Worm (Caenorhabditis elegans) whole organism, L4 larva: ENCODE data around the gene lipl-2.

Experiments
- R02D3.7 ChIP-seq: fragments of 150-350 bp; sonication (generic microtip); optimal IDR thresholded peaks from 3 replicates; lab custom pipeline; 2014; ENCODE audit warnings: missing biosample characterization, missing genetic modification characterization
- Y75B8A.6 ChIP-seq: fragments of 200-800 bp; sonication (Bioruptor generic); IDR thresholded peaks from 2 replicates; pipeline ENCODE4 v1.3.6; 2022; ENCODE audit warnings: missing genetic modification reagents, missing genetic modification characterization, missing compliant biosample characterization
- ZK546.5 ChIP-seq, 2 experiments: sonication (generic microtip); optimal IDR thresholded peaks; 2 replicates each; lab custom pipeline; 2017; ENCODE audit warnings: missing biosample characterization in 2 of 2, missing genetic modification characterization in 2 of 2
- aha-1 ChIP-seq: fragments of 150-350 bp; peaks from one replicate; lab custom pipeline; 2014; ENCODE audit warnings: missing biosample characterization, missing genetic modification characterization
- arid-1 ChIP-seq: fragments of 200-800 bp; sonication (Bioruptor generic); conservative IDR thresholded peaks from 2 replicates; pipeline ENCODE4 v1.3.6; 2022; ENCODE audit warnings: missing genetic modification reagents, missing genetic modification characterization, missing compliant biosample characterization
- ceh-62 ChIP-seq: sonication (generic microtip); optimal IDR thresholded peaks from 2 replicates; lab custom pipeline; 2017; ENCODE audit warnings: missing biosample characterization, missing genetic modification characterization
- dpl-1 ChIP-seq: fragments of 150-350 bp; optimal IDR thresholded peaks from 2 replicates; lab custom pipeline; 2014; ENCODE audit warnings: missing biosample characterization, missing genetic modification reagents, missing genetic modification characterization
- dve-1 ChIP-seq: sonication (generic microtip); optimal IDR thresholded peaks from 2 replicates; lab custom pipeline; 2017; ENCODE audit warnings: antibody characterized with exemption, mild to moderate bottlenecking, missing genetic modification characterization, missing compliant biosample characterization; ENCODE audit not compliant: insufficient read depth
- hlh-30 ChIP-seq: sonication (generic microtip); optimal IDR thresholded peaks from 2 replicates; lab custom pipeline; 2017; ENCODE audit warnings: antibody characterized with exemption, mild to moderate bottlenecking, missing genetic modification characterization, missing compliant biosample characterization; ENCODE audit not compliant: insufficient read depth
- hmg-1.1 ChIP-seq: fragments of 200-800 bp; sonication (Bioruptor generic); IDR thresholded peaks from 2 replicates; pipeline ENCODE4 v1.3.6; 2022; ENCODE audit warnings: missing genetic modification reagents, missing genetic modification characterization, missing compliant biosample characterization
- lim-7 ChIP-seq: fragments of 200-800 bp; sonication (Bioruptor generic); IDR thresholded peaks from 2 replicates; pipeline ENCODE4 v1.3.6; 2022; ENCODE audit warnings: missing genetic modification characterization, missing compliant biosample characterization
- lin-1 ChIP-seq: fragments of 200-800 bp; sonication (Bioruptor generic); IDR thresholded peaks from 2 replicates; pipeline ENCODE4 v1.3.6; 2022; ENCODE audit warnings: missing genetic modification reagents, missing genetic modification characterization, missing compliant biosample characterization
- lin-15B ChIP-seq: fragments of 150-350 bp; sonication (generic microtip); optimal IDR thresholded peaks from 3 replicates; lab custom pipeline; 2014; ENCODE audit warnings: missing biosample characterization, missing genetic modification characterization
- lin-29 ChIP-seq: fragments of 200-800 bp; sonication (Bioruptor generic); IDR thresholded peaks from 2 replicates; pipeline ENCODE4 v1.3.6; 2022; ENCODE audit warnings: missing genetic modification reagents, missing genetic modification characterization, missing compliant biosample characterization
- lin-38 ChIP-seq: fragments of 200-800 bp; sonication (Bioruptor generic); IDR thresholded peaks from 2 replicates; pipeline ENCODE4 v1.3.6; 2022; ENCODE audit warnings: missing genetic modification reagents, missing genetic modification characterization, missing compliant biosample characterization
- lsy-2 ChIP-seq, 2 experiments: fragments of 150-350 bp in 1 of 2; sonication (generic microtip) in 1 of 2; optimal IDR thresholded peaks; 2 replicates each; lab custom pipeline; 2014 to 2017; ENCODE audit warnings: missing biosample characterization in 2 of 2, missing genetic modification characterization in 2 of 2
- madf-5 ChIP-seq, 2 experiments: fragments of 200-800 bp; sonication (Bioruptor generic); IDR thresholded peaks; 2 replicates each; pipeline ENCODE4 v1.3.6; 2022; ENCODE audit warnings: missing compliant biosample characterization in 2 of 2, missing genetic modification characterization in 2 of 2
- mdt-29 ChIP-seq: fragments of 200-800 bp; sonication (Bioruptor generic); IDR thresholded peaks from 2 replicates; pipeline ENCODE4 v1.3.6; 2022; ENCODE audit warnings: missing genetic modification reagents, missing genetic modification characterization, missing compliant biosample characterization
- mep-1 ChIP-seq: fragments of 150-350 bp; sonication (generic microtip); optimal IDR thresholded peaks from 3 replicates; lab custom pipeline; 2014; ENCODE audit warnings: missing biosample characterization, missing genetic modification characterization
- mxl-3 ChIP-seq: fragments of 200-800 bp; sonication (Bioruptor generic); optimal IDR thresholded peaks from 2 replicates; lab custom pipeline; 2018; ENCODE audit warnings: mild to moderate bottlenecking, missing genetic modification characterization, missing compliant biosample characterization
- nhr-102 ChIP-seq: sonication (generic microtip); optimal IDR thresholded peaks from 2 replicates; lab custom pipeline; 2016; ENCODE audit warnings: mild to moderate bottlenecking, missing genetic modification characterization, moderate library complexity, missing compliant biosample characterization
- nhr-111 ChIP-seq: fragments of 200-800 bp; sonication (Bioruptor generic); optimal IDR thresholded peaks from 2 replicates; lab custom pipeline; 2018; ENCODE audit warnings: mild to moderate bottlenecking, missing genetic modification characterization, missing compliant biosample characterization
- nhr-25 ChIP-seq: sonication (generic microtip); optimal IDR thresholded peaks from 2 replicates; lab custom pipeline; 2017; ENCODE audit warnings: missing genetic modification characterization, mild to moderate bottlenecking, missing compliant biosample characterization, antibody characterized with exemption, moderate library complexity, borderline replicate concordance; ENCODE audit not compliant: insufficient read depth
- nhr-41 ChIP-seq: fragments of 200-800 bp; sonication (Bioruptor generic); IDR thresholded peaks from 2 replicates; pipeline ENCODE4 v1.3.6; 2022; ENCODE audit warnings: missing genetic modification reagents, missing genetic modification characterization, missing compliant biosample characterization
- nhr-76 ChIP-seq: fragments of 150-350 bp; optimal IDR thresholded peaks from 2 replicates; lab custom pipeline; 2014; ENCODE audit warnings: missing biosample characterization, missing genetic modification characterization
- nhr-77 ChIP-seq: fragments of 150-350 bp; optimal IDR thresholded peaks from 2 replicates; lab custom pipeline; 2014; ENCODE audit warnings: missing biosample characterization, missing genetic modification characterization
- pqm-1 ChIP-seq: sonication (generic microtip); optimal IDR thresholded peaks from 2 replicates; lab custom pipeline; 2017; ENCODE audit warnings: missing biosample characterization, missing genetic modification characterization
- saeg-2 ChIP-seq: fragments of 200-800 bp; sonication (Bioruptor generic); IDR thresholded peaks from 2 replicates; pipeline ENCODE4 v1.3.6; 2022; ENCODE audit warnings: missing genetic modification reagents, missing genetic modification characterization, missing compliant biosample characterization
- snpc-1.2 ChIP-seq: fragments of 200-800 bp; sonication (Bioruptor generic); IDR thresholded peaks from 2 replicates; pipeline ENCODE4 v1.3.6; 2022; ENCODE audit warnings: missing genetic modification reagents, missing genetic modification characterization, missing compliant biosample characterization
- spr-1 ChIP-seq: sonication (generic microtip); optimal IDR thresholded peaks from 2 replicates; lab custom pipeline; 2016; ENCODE audit warnings: mild to moderate bottlenecking, missing genetic modification characterization, missing compliant biosample characterization
- tra-1 ChIP-seq: fragments of 200-800 bp; sonication (Bioruptor generic); IDR thresholded peaks from 2 replicates; pipeline ENCODE4 v1.3.6; 2022; ENCODE audit warnings: missing genetic modification reagents, missing genetic modification characterization, missing compliant biosample characterization
- unc-39 ChIP-seq: sonication (generic microtip); optimal IDR thresholded peaks from 2 replicates; lab custom pipeline; 2017; ENCODE audit warnings: missing biosample characterization, missing genetic modification characterization
- zfp-3 ChIP-seq: fragments of 200-800 bp; sonication (Bioruptor generic); conservative IDR thresholded peaks from 2 replicates; pipeline ENCODE4 v1.3.6; 2022; ENCODE audit warnings: missing genetic modification reagents, missing genetic modification characterization, missing compliant biosample characterization
- ztf-7 ChIP-seq: fragments of 150-350 bp; optimal IDR thresholded peaks from 2 replicates; lab custom pipeline; 2014; ENCODE audit warnings: missing biosample characterization, missing genetic modification characterization

The lipl-2 gene

DNA sequence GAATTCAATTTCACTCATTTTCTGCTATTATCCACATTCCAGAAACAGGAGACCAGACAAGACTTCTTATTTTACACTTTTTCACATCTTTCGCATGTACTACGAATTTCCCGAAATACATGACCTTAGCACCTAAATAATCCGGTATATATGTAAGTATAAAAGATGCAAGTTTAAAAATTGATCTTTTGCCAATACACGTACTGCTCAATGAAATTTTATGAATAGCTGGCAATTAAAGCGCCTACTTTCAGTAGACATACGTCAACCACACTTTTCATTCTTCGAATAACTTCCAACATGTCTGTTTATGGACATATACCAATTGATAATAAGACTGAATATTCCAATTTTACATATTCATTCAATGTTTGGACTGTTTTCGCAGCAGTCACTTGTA is 11.8 kb downstream of the lipl-2 start, which contains the start of gene sru-39:
Gene sru-39 (plus strand): TSS at position 301 of the 400 bp plus-strand sequence.
- TF ChIP-seq unc-39, result no peak
- no peak for TF ChIP-seq lin-1 (GFP tag; lab: Robert Waterston, UW)
- no peak for TF ChIP-seq snpc-1.2 (GFP tag; lab: Robert Waterston, UW)
- no peak for TF ChIP-seq dpl-1 (GFP tag; lab: Kevin White, UChicago)
- no peak for TF ChIP-seq spr-1 (tag; lab: Kevin White, UChicago)
- no peak for TF ChIP-seq lim-7
- no peak for TF ChIP-seq nhr-25 (tag; lab: Kevin White, UChicago)
- no peak for TF ChIP-seq ztf-7 (tag; lab: Kevin White, UChicago)
- TF ChIP-seq lin-38 (GFP tag; lab: Robert Waterston, UW), result no peak
- TF ChIP-seq, all 104 proteins: peak for 0

DNA sequence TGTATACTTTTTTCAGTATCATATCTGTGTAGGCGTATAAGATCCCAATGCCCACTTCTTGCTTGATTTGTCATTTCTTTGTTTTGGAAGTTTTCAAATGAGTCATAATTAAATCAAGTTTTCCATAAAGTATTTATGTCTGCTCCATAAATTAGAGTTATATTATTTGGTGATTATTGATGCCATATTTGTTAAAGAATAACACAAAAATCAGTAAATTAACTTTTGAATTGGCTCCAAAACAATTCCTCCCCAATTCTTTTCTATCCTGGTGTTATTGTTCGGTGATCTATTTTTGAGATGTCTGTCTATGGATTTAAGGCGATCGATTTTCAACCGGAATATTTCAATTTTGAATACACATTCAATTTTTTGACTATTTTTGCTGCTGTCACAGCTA is 13.8 kb downstream of the lipl-2 start, which contains the start of gene sru-37:
Gene sru-37 (plus strand): TSS at position 301 of the 400 bp plus-strand sequence.
- TF ChIP-seq nhr-102 (tag; lab: Kevin White, UChicago) (no peak), dve-1 (tag; lab: Kevin White, UChicago) (no peak)

DNA sequence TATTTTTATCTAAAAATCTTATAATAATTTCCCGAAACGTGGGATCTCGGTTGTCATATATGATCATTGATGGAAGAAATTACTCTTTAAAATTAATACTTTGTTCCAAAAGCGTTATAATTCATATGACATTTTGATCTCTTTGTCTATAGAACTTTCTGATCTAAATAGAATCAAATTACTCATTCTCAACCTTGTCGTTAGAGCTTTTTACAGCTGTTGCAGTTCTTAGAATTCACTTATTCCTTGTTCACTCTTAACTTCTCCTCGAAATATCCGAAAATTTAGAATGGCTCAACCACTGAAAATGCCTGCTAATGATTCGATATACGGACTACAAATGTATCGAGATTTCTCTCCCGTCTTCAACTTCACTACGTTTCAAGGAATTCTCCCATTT is 19.8 kb downstream of the lipl-2 start, which contains the start of gene sru-29:
Gene sru-29 (plus strand): TSS at position 301 of the 400 bp plus-strand sequence.
- TF ChIP-seq lsy-2 (tag; optimal IDR thresholded peaks at IDR 0.05; lab: Kevin White, UChicago), result no peak
- no peak for TF ChIP-seq arid-1
- TF ChIP-seq nhr-41 (GFP tag; lab: Robert Waterston, UW), result no peak
- no peak for TF ChIP-seq lin-29
- no peak for TF ChIP-seq tra-1
- TF ChIP-seq saeg-2, result no peak
- no peak for TF ChIP-seq ZK546.5 (tag; optimal IDR thresholded peaks at IDR 0.05; lab: Kevin White, UChicago)
- no peak for TF ChIP-seq hlh-30 (tag; lab: Kevin White, UChicago)
- no peak for TF ChIP-seq hmg-1.1
- no peak for TF ChIP-seq lin-38 (GFP tag; lab: Robert Waterston, UW)
- TF ChIP-seq lin-15B, result no peak
- no peak for TF ChIP-seq mdt-29 (GFP tag; lab: Robert Waterston, UW)
- no peak for TF ChIP-seq Y75B8A.6 (GFP tag; lab: Robert Waterston, UW)
- TF ChIP-seq mxl-3 (GFP tag; lab: Kevin White, UChicago), result no peak
- no peak for TF ChIP-seq nhr-77 (tag; lab: Kevin White, UChicago)
- TF ChIP-seq nhr-76 (tag; lab: Kevin White, UChicago), result no peak
- TF ChIP-seq ceh-62 (tag; lab: Kevin White, UChicago), result no peak
- TF ChIP-seq R02D3.7 (tag; lab: Kevin White, UChicago), result no peak
- no peak for TF ChIP-seq zfp-3 (GFP tag; lab: Robert Waterston, UW)
- no peak for TF ChIP-seq lim-7

DNA sequence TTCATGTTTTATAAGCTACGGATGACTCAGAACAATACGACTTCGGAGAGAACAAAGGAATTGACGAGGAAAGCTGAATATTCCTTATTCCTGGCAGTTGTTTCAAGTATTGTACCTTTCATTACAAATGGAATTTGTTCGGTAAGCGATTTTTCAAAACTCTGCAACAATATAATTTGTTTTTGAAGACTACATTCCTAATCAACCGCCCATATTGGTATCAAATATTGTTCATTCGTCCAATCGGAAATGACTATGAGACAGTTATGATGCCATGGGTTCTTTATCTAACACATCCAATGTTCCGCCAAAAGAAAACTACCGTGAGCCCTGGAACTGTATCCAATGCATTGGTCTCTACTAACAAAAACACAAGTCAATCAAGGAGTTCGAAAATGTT is 20.8 kb downstream of the lipl-2 start:
- TF ChIP-seq nhr-111 (GFP tag; lab: Kevin White, UChicago), result no peak
- TF ChIP-seq aha-1 (tag; lab: Kevin White, UChicago), result peak; percentile 93

DNA sequence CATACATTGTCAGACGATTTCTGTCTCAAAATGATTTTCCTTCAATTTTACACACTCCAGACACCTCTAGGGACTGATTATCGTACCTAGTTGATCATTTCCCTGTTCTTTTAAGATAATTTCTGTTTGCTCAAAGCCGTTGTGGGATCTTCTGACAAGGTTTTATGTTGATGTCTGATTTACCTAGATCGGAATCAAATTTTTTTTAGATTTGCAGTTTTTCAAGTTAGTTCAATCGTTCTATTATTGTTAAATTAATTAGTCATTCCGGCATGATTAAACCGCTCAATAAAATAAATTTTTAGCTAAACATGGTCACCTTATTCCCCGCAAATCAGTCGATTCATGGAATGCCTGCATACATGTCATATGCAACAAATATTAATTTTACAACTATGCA is 22.2 kb downstream of the lipl-2 start, which contains the start of gene sru-30:
Gene sru-30 (plus strand): TSS at position 301 of the 400 bp plus-strand sequence.
- TF ChIP-seq madf-5 (GFP tag; IDR thresholded peaks at IDR 0.05; lab: Robert Waterston, UW), result no peak
- TF ChIP-seq tra-1, result no peak
- no peak for TF ChIP-seq mep-1 (tag; lab: Kevin White, UChicago)
- no peak for TF ChIP-seq pqm-1 (tag; lab: Kevin White, UChicago)
